Worm (Caenorhabditis elegans) whole organism, L2 larva: Measurements from ENCODE around the gene Y41C4A.6.

Experiments used
- C34F6.9 ChIP-seq: fragments of 150-350 bp; optimal IDR thresholded peaks from 2 replicates; lab custom pipeline; 2014; ENCODE audit warnings: missing biosample characterization, missing genetic modification characterization
- F13H6.1 ChIP-seq: sonication (generic microtip); optimal IDR thresholded peaks from 2 replicates; lab custom pipeline; 2016; ENCODE audit warnings: missing genetic modification characterization, missing compliant biosample characterization
- R02D3.7 ChIP-seq: fragments of 150-350 bp; optimal IDR thresholded peaks from 2 replicates; lab custom pipeline; 2014; ENCODE audit warnings: missing biosample characterization, missing genetic modification characterization
- alr-1 ChIP-seq: fragments of 150-350 bp; optimal IDR thresholded peaks from 2 replicates; lab custom pipeline; 2014; ENCODE audit warnings: missing biosample characterization, missing genetic modification characterization
- ama-1 ChIP-seq: fragments of 150-350 bp; optimal IDR thresholded peaks from 2 replicates; lab custom pipeline; 2018; ENCODE audit warnings: inconsistent platforms
- ceh-16 ChIP-seq: fragments of 150-350 bp; optimal IDR thresholded peaks from 2 replicates; lab custom pipeline; 2014; ENCODE audit warnings: missing biosample characterization, missing genetic modification characterization
- ceh-82 ChIP-seq: fragments of 150-350 bp; optimal IDR thresholded peaks from 2 replicates; lab custom pipeline; 2014; ENCODE audit warnings: missing biosample characterization, missing genetic modification characterization
- crh-2 ChIP-seq: sonication (generic microtip); optimal IDR thresholded peaks from 2 replicates; lab custom pipeline; 2017; ENCODE audit warnings: missing biosample characterization, missing genetic modification characterization
- dmd-4 ChIP-seq: sonication (generic microtip); optimal IDR thresholded peaks from 2 replicates; lab custom pipeline; 2017; ENCODE audit warnings: missing biosample characterization, missing genetic modification characterization
- egl-27 ChIP-seq: sonication (generic microtip); optimal IDR thresholded peaks from 3 replicates; lab custom pipeline; 2017; ENCODE audit warnings: missing biosample characterization, missing genetic modification reagents, missing genetic modification characterization
- elt-1 ChIP-seq: fragments of 150-350 bp; optimal IDR thresholded peaks from 2 replicates; lab custom pipeline; 2014; ENCODE audit warnings: missing biosample characterization, missing genetic modification characterization
- elt-3 ChIP-seq: sonication (generic microtip); optimal IDR thresholded peaks from 2 replicates; lab custom pipeline; 2017; ENCODE audit warnings: missing biosample characterization, missing genetic modification characterization
- fos-1 ChIP-seq: fragments of 150-350 bp; optimal IDR thresholded peaks from 2 replicates; lab custom pipeline; 2014; ENCODE audit warnings: missing biosample characterization, missing genetic modification characterization
- gmeb-1 ChIP-seq: fragments of 150-350 bp; optimal IDR thresholded peaks from 2 replicates; lab custom pipeline; 2014; ENCODE audit warnings: missing biosample characterization, missing genetic modification characterization
- lin-11 ChIP-seq: fragments of 150-350 bp; sonication (generic microtip); optimal IDR thresholded peaks from 2 replicates; lab custom pipeline; 2014; ENCODE audit warnings: missing biosample characterization, missing genetic modification characterization, inconsistent platforms, mixed read lengths
- lin-13 ChIP-seq: fragments of 150-350 bp; optimal IDR thresholded peaks from 2 replicates; lab custom pipeline; 2014; ENCODE audit warnings: missing biosample characterization, missing genetic modification reagents, missing genetic modification characterization
- lin-39 ChIP-seq: fragments of 150-350 bp; optimal IDR thresholded peaks from 2 replicates; lab custom pipeline; 2014; ENCODE audit warnings: missing biosample characterization, missing genetic modification reagents, missing genetic modification characterization
- lsy-2 ChIP-seq, 2 experiments: fragments of 150-350 bp in 1 of 2; sonication (generic microtip) in 1 of 2; optimal IDR thresholded peaks; 2 replicates each; lab custom pipeline; 2014 to 2017; ENCODE audit warnings: missing biosample characterization in 2 of 2, missing genetic modification characterization in 2 of 2
- mab-5 ChIP-seq: fragments of 150-350 bp; optimal IDR thresholded peaks from 2 replicates; lab custom pipeline; 2014; ENCODE audit warnings: missing biosample characterization, missing genetic modification characterization
- mbf-1 ChIP-seq: sonication (generic microtip); optimal IDR thresholded peaks from 2 replicates; lab custom pipeline; 2017; ENCODE audit warnings: missing biosample characterization, missing genetic modification characterization
- nhr-11 ChIP-seq: fragments of 150-350 bp; optimal IDR thresholded peaks from 2 replicates; lab custom pipeline; 2014; ENCODE audit warnings: missing biosample characterization, missing genetic modification characterization
- nhr-129 ChIP-seq: fragments of 150-350 bp; optimal IDR thresholded peaks from 2 replicates; lab custom pipeline; 2014; ENCODE audit warnings: missing biosample characterization, missing genetic modification characterization
- nhr-21 ChIP-seq: fragments of 150-350 bp; optimal IDR thresholded peaks from 2 replicates; lab custom pipeline; 2014; ENCODE audit warnings: missing biosample characterization, missing genetic modification characterization
- nhr-23 ChIP-seq: fragments of 150-350 bp; optimal IDR thresholded peaks from 2 replicates; lab custom pipeline; 2014; ENCODE audit warnings: missing biosample characterization, missing genetic modification reagents, missing genetic modification characterization
- nhr-25 ChIP-seq: fragments of 150-350 bp; sonication (generic microtip); optimal IDR thresholded peaks from 3 replicates; lab custom pipeline; 2014; ENCODE audit warnings: missing biosample characterization, missing genetic modification characterization
- nhr-6 ChIP-seq: fragments of 150-350 bp; optimal IDR thresholded peaks from 2 replicates; lab custom pipeline; 2014; ENCODE audit warnings: missing biosample characterization, missing genetic modification characterization
- nhr-77 ChIP-seq: fragments of 150-350 bp; optimal IDR thresholded peaks from 2 replicates; lab custom pipeline; 2014; ENCODE audit warnings: missing biosample characterization, missing genetic modification characterization
- sem-4 ChIP-seq: fragments of 150-350 bp; optimal IDR thresholded peaks from 2 replicates; lab custom pipeline; 2014; ENCODE audit warnings: missing biosample characterization, missing genetic modification reagents, missing genetic modification characterization
- sma-3 ChIP-seq: sonication (generic microtip); optimal IDR thresholded peaks from 2 replicates; lab custom pipeline; 2016; ENCODE audit warnings: missing genetic modification reagents, missing genetic modification characterization, missing compliant biosample characterization
- sma-9 ChIP-seq, 2 experiments: fragments of 150-350 bp in 1 of 2; sonication (generic microtip) in 1 of 2; optimal IDR thresholded peaks; 2 replicates each; lab custom pipeline; 2014 to 2016; ENCODE audit warnings: missing genetic modification characterization in 2 of 2, mild to moderate bottlenecking in 1 of 2, missing biosample characterization in 1 of 2, missing compliant biosample characterization in 1 of 2, missing genetic modification reagents in 1 of 2, moderate library complexity in 1 of 2
- unc-55 ChIP-seq: fragments of 150-350 bp; sonication (generic microtip); optimal IDR thresholded peaks from 3 replicates; lab custom pipeline; 2014; ENCODE audit warnings: missing biosample characterization, missing genetic modification reagents, missing genetic modification characterization
- zag-1 ChIP-seq: fragments of 150-350 bp; optimal IDR thresholded peaks from 2 replicates; lab custom pipeline; 2014; ENCODE audit warnings: missing biosample characterization, missing genetic modification characterization
- ztf-11 ChIP-seq: sonication (generic microtip); optimal IDR thresholded peaks from 2 replicates; lab custom pipeline; 2017; ENCODE audit warnings: missing biosample characterization, missing genetic modification characterization
- ztf-4 ChIP-seq: fragments of 150-350 bp; optimal IDR thresholded peaks from 2 replicates; lab custom pipeline; 2014; ENCODE audit warnings: missing biosample characterization, missing genetic modification characterization

The Y41C4A.6 gene

DNA sequence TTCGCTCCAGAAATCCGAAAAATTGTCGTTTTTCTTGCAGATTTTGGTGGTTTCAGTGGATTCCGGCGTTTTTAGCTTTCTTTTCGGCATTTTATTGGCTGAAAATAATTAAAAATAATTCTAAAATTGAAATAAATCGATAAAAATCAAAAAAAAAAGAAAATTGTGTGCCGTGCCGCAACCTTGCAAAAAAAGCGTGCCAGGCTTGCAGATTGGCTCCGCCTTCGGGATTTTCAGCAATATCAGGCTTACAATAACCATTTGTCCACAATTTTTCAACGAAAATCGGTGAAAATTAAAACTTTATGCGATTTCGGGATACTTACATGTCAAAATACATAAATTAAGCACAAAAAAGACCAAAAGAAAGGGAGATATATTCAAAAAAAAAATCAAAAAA, 22.2 kb downstream of the Y41C4A.6 start, which contains the start of gene Y41C4A.9:
TSS of gene Y41C4A.9 (minus strand) at position 98 of the 400 bp plus-strand sequence.
- TF ChIP-seq lin-39 (tag; lab: Kevin White, UChicago) (no peak), zag-1 (tag; lab: Kevin White, UChicago) (no peak), lsy-2 (tag; optimal IDR thresholded peaks at IDR 0.05; lab: Kevin White, UChicago) (no peak), unc-55 (GFP tag; lab: Kevin White, UChicago) (no peak), crh-2 (tag; lab: Kevin White, UChicago) (no peak), alr-1 (tag; lab: Kevin White, UChicago) (no peak), F13H6.1 (tag; lab: Kevin White, UChicago) (no peak), nhr-11 (no peak), R02D3.7 (tag; lab: Kevin White, UChicago) (no peak), elt-3 (tag; lab: Kevin White, UChicago) (no peak), ceh-82 (tag; lab: Kevin White, UChicago) (no peak), ztf-11 (tag; lab: Kevin White, UChicago) (no peak), nhr-77 (no peak), sma-9 (GFP tag; optimal IDR thresholded peaks at IDR 0.05; lab: Kevin White, UChicago) (no peak), sma-9 (tag; optimal IDR thresholded peaks at IDR 0.05; lab: Kevin White, UChicago) (no peak), elt-1 (tag; lab: Kevin White, UChicago) (no peak), nhr-25 (no peak), nhr-6 (no peak), lin-13 (no peak), ama-1 (lab: Kevin White, UChicago) (no peak)

ce11 chrIII:11719400-11719875, 23.1 kb downstream of the Y41C4A.6 start, which contains the start of the genes elb-1 and Y41C4A.11:
Gene elb-1, minus strand, starts transcription at chrIII:11719450.
Gene Y41C4A.11, plus strand, starts transcription at chrIII:11719860.
- TF ChIP-seq sma-3 (GFP tag; lab: Kevin White, UChicago) (peak; percentile 64), mab-5 (tag; lab: Kevin White, UChicago) (peak; percentile 49), ceh-16 (tag; lab: Kevin White, UChicago) (no peak), crh-2 (tag; lab: Kevin White, UChicago) (peak; percentile 63), unc-55 (GFP tag; lab: Kevin White, UChicago) (peak; percentile 78), C34F6.9 (tag; lab: Kevin White, UChicago) (peak; percentile 55), fos-1 (tag; lab: Kevin White, UChicago) (peak; percentile 26), lin-11 (tag; lab: Kevin White, UChicago) (peak; percentile 40), gmeb-1 (peak; percentile 99), dmd-4 (tag; lab: Kevin White, UChicago) (no peak), mbf-1 (tag; lab: Kevin White, UChicago) (no peak), nhr-129 (tag; lab: Kevin White, UChicago) (peak; percentile 56), nhr-25 (peak; percentile 45), lin-13 (peak; percentile 45), zag-1 (tag; lab: Kevin White, UChicago) (no peak), elt-1 (tag; lab: Kevin White, UChicago) (no peak), elt-3 (tag; lab: Kevin White, UChicago) (no peak), F13H6.1 (tag; lab: Kevin White, UChicago) (peak; percentile 76), sem-4 (peak; percentile 65), egl-27 (tag; lab: Kevin White, UChicago) (peak; percentile 33), ztf-4 (tag; lab: Kevin White, UChicago) (no peak), lsy-2 (tag; optimal IDR thresholded peaks at IDR 0.05; lab: Kevin White, UChicago) (peak; percentile 21 to 78)

DNA sequence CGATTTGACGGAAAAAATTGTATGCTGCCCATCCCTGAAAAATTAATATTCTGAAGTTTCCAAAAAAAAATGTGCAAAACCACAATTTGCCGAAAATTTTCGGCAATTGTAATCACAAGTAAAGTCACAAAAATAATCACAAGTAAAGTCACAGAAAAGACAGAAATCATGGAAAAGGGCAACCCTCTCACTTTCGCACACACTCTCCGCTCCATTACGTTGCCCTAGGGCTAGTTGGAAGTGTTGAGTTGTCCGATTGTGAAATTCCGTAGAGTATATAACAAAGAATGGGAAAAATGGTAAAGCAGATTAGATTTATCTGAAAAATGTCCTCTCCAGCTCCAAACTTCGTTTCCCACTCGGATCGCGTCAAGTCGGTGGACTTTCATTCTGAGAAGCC, 25.0 kb downstream of the Y41C4A.6 start, which contains the start of gene Y41C4A.32:
TSS of gene Y41C4A.32 (plus strand) at position 302 of the 400 bp plus-strand sequence.
- TF ChIP-seq nhr-23 (tag; lab: Kevin White, UChicago) = no peak
- TF ChIP-seq fos-1 (tag; lab: Kevin White, UChicago) = peak; percentile 11

- no peak for TF ChIP-seq unc-55 (GFP tag; lab: Kevin White, UChicago)
- no peak for TF ChIP-seq egl-27 (tag; lab: Kevin White, UChicago)
- TF ChIP-seq C34F6.9 (tag; lab: Kevin White, UChicago) = no peak
- TF ChIP-seq nhr-21 (tag; lab: Kevin White, UChicago) = no peak
- no peak for TF ChIP-seq lsy-2 (tag; optimal IDR thresholded peaks at IDR 0.05; lab: Kevin White, UChicago)
Observed at ce11 chrIII:11726590-11726989, 30.2 kb downstream of the Y41C4A.6 start, which contains the start of gene Y41C4A.12. Gene Y41C4A.12, minus strand, starts transcription at chrIII:11726690.
